Worm (Caenorhabditis elegans) whole organism, L3 larva: ENCODE results near the gene F25E5.9.
A peak's percentile ranks its signal among the peaks of the same experiment; 100 is the strongest.

Source experiments
- ZK546.5 ChIP-seq: sonication (generic microtip); optimal IDR thresholded peaks from 2 replicates; lab custom pipeline; 2017; ENCODE audit warnings: missing biosample characterization, missing genetic modification characterization
- ama-1 ChIP-seq: fragments of 150-350 bp; optimal IDR thresholded peaks from 2 replicates; lab custom pipeline; 2018
- ceh-28 ChIP-seq: fragments of 150-350 bp; optimal IDR thresholded peaks from 2 replicates; lab custom pipeline; 2014; ENCODE audit warnings: missing biosample characterization, missing genetic modification reagents, missing genetic modification characterization
- ceh-82 ChIP-seq: fragments of 150-350 bp; optimal IDR thresholded peaks from 2 replicates; lab custom pipeline; 2014; ENCODE audit warnings: missing biosample characterization, missing genetic modification characterization
- ceh-9 ChIP-seq: sonication (generic microtip); optimal IDR thresholded peaks from 2 replicates; lab custom pipeline; 2018; ENCODE audit warnings: missing biosample characterization, missing genetic modification characterization
- daf-12 ChIP-seq: fragments of 150-350 bp; optimal IDR thresholded peaks from 2 replicates; lab custom pipeline; 2014; ENCODE audit warnings: missing biosample characterization, missing genetic modification reagents, missing genetic modification characterization
- egl-27 ChIP-seq: sonication (generic microtip); optimal IDR thresholded peaks from 4 replicates; lab custom pipeline; 2017; ENCODE audit warnings: missing biosample characterization, missing genetic modification reagents, missing genetic modification characterization
- egl-5 ChIP-seq: fragments of 150-350 bp; optimal IDR thresholded peaks from 2 replicates; lab custom pipeline; 2017; ENCODE audit warnings: missing biosample characterization, missing genetic modification reagents, missing genetic modification characterization, inconsistent platforms
- elt-1 ChIP-seq: fragments of 150-350 bp; optimal IDR thresholded peaks from 2 replicates; lab custom pipeline; 2014; ENCODE audit warnings: missing biosample characterization, missing genetic modification characterization
- elt-2 ChIP-seq: sonication (generic microtip); optimal IDR thresholded peaks from 2 replicates; lab custom pipeline; 2016; ENCODE audit warnings: missing genetic modification reagents, mild to moderate bottlenecking, missing genetic modification characterization, missing compliant biosample characterization
- elt-3 ChIP-seq, 3 experiments: fragments of 150-350 bp in 1 of 3; sonication (generic microtip) in 2 of 3; optimal IDR thresholded peaks; 2 replicates in 2 of 3; 4 replicates in 1 of 3; lab custom pipeline; 2014 to 2017; ENCODE audit warnings: missing biosample characterization in 3 of 3, missing genetic modification characterization in 3 of 3
- eor-1 ChIP-seq, 2 experiments: fragments of 150-350 bp; optimal IDR thresholded peaks; 2 replicates each; lab custom pipeline; 2014 to 2018; ENCODE audit warnings: missing biosample characterization in 2 of 2, missing genetic modification characterization in 2 of 2
- fkh-10 ChIP-seq: sonication (generic microtip); optimal IDR thresholded peaks from 2 replicates; lab custom pipeline; 2017; ENCODE audit warnings: missing biosample characterization, missing genetic modification reagents, missing genetic modification characterization
- fos-1 ChIP-seq: fragments of 150-350 bp; optimal IDR thresholded peaks from 2 replicates; lab custom pipeline; 2014; ENCODE audit warnings: missing biosample characterization, missing genetic modification characterization
- hmg-11 ChIP-seq: sonication (generic microtip); optimal IDR thresholded peaks from 2 replicates; lab custom pipeline; 2016; ENCODE audit warnings: missing genetic modification characterization, missing compliant biosample characterization
- jun-1 ChIP-seq: fragments of 150-350 bp; optimal IDR thresholded peaks from 2 replicates; lab custom pipeline; 2014; ENCODE audit warnings: missing biosample characterization, missing genetic modification reagents, missing genetic modification characterization
- lin-15B ChIP-seq: fragments of 150-350 bp; optimal IDR thresholded peaks from 2 replicates; lab custom pipeline; 2014; ENCODE audit warnings: missing biosample characterization, missing genetic modification characterization
- lsy-12 ChIP-seq: sonication (generic microtip); optimal IDR thresholded peaks from 2 replicates; lab custom pipeline; 2016; ENCODE audit warnings: mild to moderate bottlenecking, missing genetic modification characterization, missing compliant biosample characterization
- mdl-1 ChIP-seq: fragments of 150-350 bp; optimal IDR thresholded peaks from 2 replicates; lab custom pipeline; 2014; ENCODE audit warnings: missing biosample characterization, missing genetic modification characterization
- nfya-1 ChIP-seq: sonication (generic microtip); optimal IDR thresholded peaks from 2 replicates; lab custom pipeline; 2017; ENCODE audit warnings: missing genetic modification characterization, mild to moderate bottlenecking, missing compliant biosample characterization, antibody characterized with exemption, moderate library complexity; ENCODE audit not compliant: insufficient read depth
- nhr-11 ChIP-seq: fragments of 150-350 bp; optimal IDR thresholded peaks from 2 replicates; lab custom pipeline; 2014; ENCODE audit warnings: missing biosample characterization, missing genetic modification characterization
- nhr-12 ChIP-seq: fragments of 150-350 bp; optimal IDR thresholded peaks from 2 replicates; lab custom pipeline; 2014; ENCODE audit warnings: missing biosample characterization, missing genetic modification characterization
- nhr-23 ChIP-seq: fragments of 150-350 bp; optimal IDR thresholded peaks from 2 replicates; lab custom pipeline; 2014; ENCODE audit warnings: missing biosample characterization, missing genetic modification reagents, missing genetic modification characterization
- nhr-237 ChIP-seq: fragments of 150-350 bp; optimal IDR thresholded peaks from 2 replicates; lab custom pipeline; 2014; ENCODE audit warnings: missing biosample characterization, missing genetic modification characterization
- nhr-25 ChIP-seq: sonication (generic microtip); optimal IDR thresholded peaks from 2 replicates; lab custom pipeline; 2017; ENCODE audit warnings: missing biosample characterization, missing genetic modification characterization
- nhr-43 ChIP-seq: sonication (generic microtip); optimal IDR thresholded peaks from 2 replicates; lab custom pipeline; 2016; ENCODE audit warnings: mild to moderate bottlenecking, missing genetic modification characterization, missing compliant biosample characterization; ENCODE audit not compliant: poor library complexity, severe bottlenecking
- nhr-76 ChIP-seq: fragments of 150-350 bp; sonication (generic microtip); optimal IDR thresholded peaks from 5 replicates; lab custom pipeline; 2014; ENCODE audit warnings: missing biosample characterization, missing genetic modification characterization
- nhr-77 ChIP-seq: fragments of 150-350 bp; optimal IDR thresholded peaks from 2 replicates; lab custom pipeline; 2014; ENCODE audit warnings: missing biosample characterization, missing genetic modification characterization
- pha-4 ChIP-seq: fragments of 150-350 bp; optimal IDR thresholded peaks from 2 replicates; lab custom pipeline; 2014; ENCODE audit warnings: missing biosample characterization, missing genetic modification reagents, missing genetic modification characterization
- pqm-1 ChIP-seq: fragments of 150-350 bp; optimal IDR thresholded peaks from 2 replicates; lab custom pipeline; 2017; ENCODE audit warnings: missing biosample characterization, missing genetic modification characterization, inconsistent platforms
- sea-2 ChIP-seq: fragments of 150-350 bp; sonication (generic microtip); optimal IDR thresholded peaks from 4 replicates; lab custom pipeline; 2014; ENCODE audit warnings: missing biosample characterization, missing genetic modification reagents, missing genetic modification characterization
- skn-1 ChIP-seq: fragments of 150-350 bp; optimal IDR thresholded peaks from 2 replicates; lab custom pipeline; 2014; ENCODE audit warnings: missing biosample characterization, missing genetic modification characterization
- tbx-2 ChIP-seq: sonication (generic microtip); optimal IDR thresholded peaks from 2 replicates; lab custom pipeline; 2016; ENCODE audit warnings: mild to moderate bottlenecking, missing genetic modification characterization, missing compliant biosample characterization
- unc-39 ChIP-seq: sonication (generic microtip); optimal IDR thresholded peaks from 4 replicates; lab custom pipeline; 2017; ENCODE audit warnings: missing biosample characterization, missing genetic modification characterization
- unc-62 ChIP-seq: fragments of 150-350 bp; sonication (generic microtip); optimal IDR thresholded peaks from 4 replicates; lab custom pipeline; 2014; ENCODE audit warnings: missing biosample characterization, missing genetic modification reagents, missing genetic modification characterization
- zag-1 ChIP-seq: fragments of 150-350 bp; optimal IDR thresholded peaks from 2 replicates; lab custom pipeline; 2014; ENCODE audit warnings: missing biosample characterization, missing genetic modification characterization

The F25E5.9 gene

DNA sequence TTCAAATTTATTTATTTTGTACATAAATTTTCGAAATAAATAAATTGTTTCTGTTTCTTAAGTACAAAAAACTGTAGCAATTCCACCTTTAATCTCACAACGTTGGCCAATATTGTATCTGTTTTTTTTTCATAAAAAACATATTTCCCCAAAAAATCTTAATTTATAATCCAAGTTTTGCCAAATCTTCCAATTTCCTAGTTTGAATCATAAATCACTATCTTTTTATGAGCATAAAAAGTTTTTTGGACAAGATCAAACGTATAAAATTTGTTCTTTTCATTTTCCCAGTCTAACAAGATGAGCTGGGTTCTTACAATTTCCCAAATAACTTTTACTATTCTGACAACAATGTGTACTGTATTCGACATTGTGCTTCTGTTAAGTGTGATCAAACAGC is 17.6 kb downstream of the F25E5.9 start, which contains the start of gene srxa-4:
Gene srxa-4, plus strand, starts transcription at position 301 of the 400 bp plus-strand sequence.
- TF ChIP-seq elt-1 (tag; lab: Kevin White, UChicago) (no peak), lsy-12 (no peak), nhr-43 (no peak), nhr-237 (no peak), daf-12 (tag; lab: Kevin White, UChicago) (no peak), unc-39 (tag; lab: Kevin White, UChicago) (no peak), fkh-10 (no peak), nhr-12 (tag; lab: Kevin White, UChicago) (no peak), eor-1 (tag; optimal IDR thresholded peaks at IDR 0.05; lab: Kevin White, UChicago) (no peak), lin-15B (tag; lab: Kevin White, UChicago) (no peak)
- TF ChIP-seq, all 47 proteins: peak for 0

DNA sequence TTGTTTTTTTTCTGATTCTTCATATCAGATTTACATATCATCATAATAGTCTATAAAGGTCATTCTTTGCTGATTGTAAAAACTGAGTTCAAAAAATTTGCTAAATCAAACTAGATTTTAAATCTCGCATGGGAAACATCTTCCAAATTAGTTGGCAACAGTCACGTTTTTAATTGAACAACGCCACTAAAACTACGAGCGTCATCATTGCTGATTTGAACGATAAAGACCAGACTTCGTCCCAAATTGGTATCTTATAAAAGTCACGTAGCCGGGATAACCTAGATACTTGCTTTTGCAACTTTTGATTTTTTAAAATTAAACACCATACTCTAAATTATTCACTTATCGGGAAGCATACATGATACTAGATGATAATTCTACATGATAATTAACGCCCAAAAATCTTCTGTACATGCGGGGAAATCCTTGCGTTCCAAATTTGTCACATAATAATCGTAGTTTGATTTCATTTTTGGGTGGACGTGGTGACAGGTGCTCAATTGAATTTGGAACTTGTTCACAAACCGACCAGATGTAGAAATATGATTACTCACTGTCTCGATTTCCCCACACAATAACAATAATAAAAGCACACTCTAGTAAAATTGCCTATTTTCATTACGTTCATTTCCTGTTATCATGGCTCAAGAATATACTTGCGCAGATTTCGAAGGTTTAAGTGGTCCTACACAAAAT is 20.6 kb downstream of the F25E5.9 start, which contains the start of gene srw-67:
Gene srw-67, plus strand, starts transcription at position 643 of the 699 bp plus-strand sequence.
- TF ChIP-seq ZK546.5 (tag; lab: Kevin White, UChicago) (no peak), sea-2 (GFP tag; lab: Kevin White, UChicago) (no peak), unc-62 (GFP tag; lab: Kevin White, UChicago) (no peak), skn-1 (tag; lab: Kevin White, UChicago) (no peak), nhr-43 (peak; percentile 62)

DNA sequence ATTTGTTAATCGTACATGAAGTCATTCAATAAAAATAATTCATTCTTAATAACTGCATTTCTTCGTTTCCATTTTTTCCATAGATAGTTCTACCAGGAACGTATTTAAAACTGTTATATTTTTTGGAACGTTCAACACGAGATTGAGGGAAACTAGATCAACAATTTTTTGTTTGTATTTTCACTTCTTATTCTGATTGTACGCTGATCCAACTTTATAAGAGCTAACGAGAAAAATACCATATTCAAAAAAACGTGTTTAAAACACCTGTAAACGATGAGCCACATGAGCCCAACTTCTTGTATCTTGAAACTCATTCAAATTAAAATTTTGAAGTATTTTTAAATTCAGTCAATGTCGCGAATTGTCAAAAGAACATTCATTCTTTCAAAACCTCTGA is 21.1 kb downstream of the F25E5.9 start:
- TF ChIP-seq zag-1 (no peak), jun-1 (no peak), nhr-23 (tag; lab: Kevin White, UChicago) (peak; percentile 7), nhr-43 (peak; percentile 20), nfya-1 (no peak), ama-1 (lab: Kevin White, UChicago) (peak; percentile 57), skn-1 (tag; lab: Kevin White, UChicago) (no peak)
- TF ChIP-seq, all 47 proteins: peak for 3

DNA sequence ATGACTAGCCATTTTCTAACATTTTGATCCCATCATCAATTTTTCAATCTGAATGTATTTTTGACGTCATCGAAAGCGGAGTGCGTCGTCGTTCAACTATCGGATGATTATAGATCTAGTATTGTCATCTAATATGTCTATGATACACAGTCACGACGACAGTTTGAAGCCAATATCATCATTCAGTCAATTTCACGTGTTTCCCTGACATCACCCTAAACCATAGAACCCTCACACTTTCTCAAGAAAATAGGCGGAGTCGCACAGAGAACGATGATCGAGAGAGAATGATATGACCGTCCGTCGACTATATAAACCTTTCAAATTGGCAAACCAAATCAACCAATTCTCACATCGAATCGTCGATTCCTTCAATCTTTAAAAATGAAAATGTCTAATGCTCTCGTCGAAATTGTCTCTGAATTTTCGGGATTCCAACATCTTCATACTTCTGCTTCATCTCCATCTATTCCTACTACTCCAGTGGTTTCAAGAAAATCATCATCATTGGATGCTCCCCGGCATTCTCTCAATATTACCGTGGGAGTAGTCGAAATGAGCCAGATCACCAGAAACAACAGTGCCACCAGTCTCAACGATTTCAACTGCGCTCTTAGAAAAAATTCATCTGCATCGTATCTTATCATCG is 21.8 kb downstream of the F25E5.9 start, which contains the start of gene F18E3.13:
Gene F18E3.13, plus strand, starts transcription at position 385 of the 649 bp plus-strand sequence.
- TF ChIP-seq egl-27 (tag; lab: Kevin White, UChicago) (peak; percentile 22), ama-1 (lab: Kevin White, UChicago) (peak; percentile 93), jun-1 (peak; percentile 37), elt-3 (tag; optimal IDR thresholded peaks at IDR 0.05; lab: Kevin White, UChicago) (peak; percentile 33 to 44 (median 38)), fkh-10 (no peak), tbx-2 (tag; lab: Kevin White, UChicago) (peak; percentile 34), pqm-1 (tag; lab: Kevin White, UChicago) (no peak), nhr-25 (tag; lab: Kevin White, UChicago) (peak; percentile 92), nhr-23 (tag; lab: Kevin White, UChicago) (peak; percentile 85), nhr-43 (peak; percentile 93), lsy-12 (peak; percentile 7), mdl-1 (tag; lab: Kevin White, UChicago) (no peak)

DNA sequence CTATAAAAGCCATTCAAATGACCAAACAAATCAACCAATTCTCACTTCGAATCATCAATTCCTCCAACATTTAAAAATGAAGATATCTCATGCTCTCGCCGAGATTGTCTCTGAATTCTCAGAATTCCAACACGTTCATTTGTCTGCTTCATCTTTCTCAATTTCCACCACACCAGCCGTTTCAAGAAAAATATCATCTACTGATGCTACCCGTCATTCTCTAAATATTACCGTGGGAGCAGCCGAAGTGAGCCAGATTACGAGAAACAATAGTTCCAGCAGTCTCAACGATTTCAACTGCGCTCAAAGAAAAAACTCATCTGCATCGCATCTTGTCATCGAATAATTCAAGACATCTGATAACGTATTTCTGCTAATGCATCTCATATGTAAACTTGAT is 22.8 kb downstream of the F25E5.9 start, which contains the start of gene F18E3.12:
Gene F18E3.12, plus strand, starts transcription at position 77 of the 400 bp plus-strand sequence.
- TF ChIP-seq mdl-1 (tag; lab: Kevin White, UChicago) (no peak), nhr-11 (tag; lab: Kevin White, UChicago) (no peak), ama-1 (lab: Kevin White, UChicago) (peak; percentile 83)

DNA sequence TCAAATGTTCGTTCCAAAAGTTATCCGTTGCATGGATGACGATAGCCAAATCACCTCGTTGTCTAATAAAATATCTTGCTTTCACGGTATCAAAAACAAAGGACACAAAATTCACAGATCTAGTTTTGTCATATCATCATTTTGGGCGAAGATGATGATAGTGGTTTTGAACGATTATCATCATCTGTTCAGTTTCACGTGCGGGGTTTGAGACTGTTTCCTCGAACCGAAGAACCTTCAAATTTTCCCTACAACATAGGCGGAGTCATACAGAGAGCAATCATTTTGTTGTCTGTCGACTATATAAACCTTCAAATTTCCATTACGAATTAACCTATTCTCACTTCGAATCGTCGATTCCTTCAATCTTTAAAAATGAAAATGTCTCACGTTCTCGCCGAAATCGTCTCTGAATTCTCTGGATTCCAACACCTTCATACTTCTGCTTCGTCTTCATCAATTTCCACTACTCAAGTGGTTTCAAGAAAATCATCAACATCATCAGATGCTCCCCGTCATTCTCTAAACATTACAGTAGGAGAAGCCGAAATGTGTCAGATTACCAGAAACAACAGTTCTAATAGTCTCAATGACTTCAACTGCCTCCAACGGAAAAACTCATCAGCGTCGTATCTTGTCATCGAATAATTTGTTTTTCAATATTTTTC is 24.5 kb downstream of the F25E5.9 start, which contains the start of gene F18E3.11:
Gene F18E3.11, plus strand, starts transcription at position 376 of the 668 bp plus-strand sequence.
- no peak for TF ChIP-seq elt-1 (tag; lab: Kevin White, UChicago)
- TF ChIP-seq ama-1 (lab: Kevin White, UChicago), result peak; percentile 84
- no peak for TF ChIP-seq lin-15B (tag; lab: Kevin White, UChicago)
- no peak for TF ChIP-seq unc-39 (tag; lab: Kevin White, UChicago)
- peak; percentile 84 for TF ChIP-seq nhr-43
- TF ChIP-seq mdl-1 (tag; lab: Kevin White, UChicago), result no peak
- no peak for TF ChIP-seq tbx-2 (tag; lab: Kevin White, UChicago)
- no peak for TF ChIP-seq ceh-82 (tag; lab: Kevin White, UChicago)
- no peak for TF ChIP-seq nhr-12 (tag; lab: Kevin White, UChicago)
- TF ChIP-seq ceh-28 (tag; lab: Kevin White, UChicago), result no peak
- TF ChIP-seq egl-5 (tag; lab: Kevin White, UChicago), result no peak
- TF ChIP-seq elt-2 (tag; lab: Kevin White, UChicago), result no peak
- no peak for TF ChIP-seq daf-12 (tag; lab: Kevin White, UChicago)
- no peak for TF ChIP-seq nhr-76 (tag; lab: Kevin White, UChicago)
- TF ChIP-seq nhr-77, result no peak
- TF ChIP-seq lsy-12, result no peak
- no peak for TF ChIP-seq eor-1 (tag; optimal IDR thresholded peaks at IDR 0.05; lab: Kevin White, UChicago)
- TF ChIP-seq hmg-11 (tag; lab: Kevin White, UChicago), result no peak
- no peak for TF ChIP-seq fos-1 (tag; lab: Kevin White, UChicago)
- TF ChIP-seq pqm-1 (tag; lab: Kevin White, UChicago), result no peak
- no peak for TF ChIP-seq pha-4 (tag; lab: Kevin White, UChicago)
- TF ChIP-seq zag-1, result no peak
- peak; percentile 71 for TF ChIP-seq nhr-23 (tag; lab: Kevin White, UChicago)
- TF ChIP-seq ceh-9, result no peak
- no peak for TF ChIP-seq egl-27 (tag; lab: Kevin White, UChicago)
- no peak for TF ChIP-seq nhr-237
